Worm (Caenorhabditis elegans) whole organism, L4 larva: ENCODE measurements around the gene C55C3.6.

Experiments
- F37D6.2 ChIP-seq: sonication (generic microtip); optimal IDR thresholded peaks from 2 replicates; lab custom pipeline; 2016; ENCODE audit warnings: mild to moderate bottlenecking, missing genetic modification characterization, missing compliant biosample characterization
- T20F7.1 ChIP-seq: fragments of 200-800 bp; sonication (Bioruptor generic); optimal IDR thresholded peaks from 2 replicates; lab custom pipeline; 2018; ENCODE audit warnings: mild to moderate bottlenecking, missing genetic modification characterization, missing compliant biosample characterization
- T26A8.4 ChIP-seq: fragments of 200-800 bp; sonication (Bioruptor generic); IDR thresholded peaks from 2 replicates; pipeline ENCODE4 v1.3.6; 2022; ENCODE audit warnings: missing genetic modification characterization, missing compliant biosample characterization
- Y48G9A.11 ChIP-seq: fragments of 200-800 bp; sonication (Bioruptor generic); IDR thresholded peaks from 2 replicates; pipeline ENCODE4 v1.3.6; 2022; ENCODE audit warnings: missing genetic modification reagents, missing genetic modification characterization, missing compliant biosample characterization
- Y5F2A.4 ChIP-seq: fragments of 200-800 bp; sonication (Bioruptor generic); optimal IDR thresholded peaks from 2 replicates; lab custom pipeline; 2018; ENCODE audit warnings: mild to moderate bottlenecking, missing genetic modification characterization, missing compliant biosample characterization
- aly-2 ChIP-seq: sonication (generic microtip); optimal IDR thresholded peaks from 2 replicates; lab custom pipeline; 2018; ENCODE audit warnings: missing biosample characterization, missing genetic modification characterization
- arid-1 ChIP-seq: fragments of 200-800 bp; sonication (Bioruptor generic); conservative IDR thresholded peaks from 2 replicates; pipeline ENCODE4 v1.3.6; 2022; ENCODE audit warnings: missing genetic modification reagents, missing genetic modification characterization, missing compliant biosample characterization
- ceh-82 ChIP-seq: sonication (generic microtip); optimal IDR thresholded peaks from 2 replicates; lab custom pipeline; 2017; ENCODE audit warnings: missing biosample characterization, missing genetic modification characterization
- ces-1 ChIP-seq: fragments of 150-350 bp; sonication (generic microtip); optimal IDR thresholded peaks from 4 replicates; lab custom pipeline; 2014; ENCODE audit warnings: missing biosample characterization, missing genetic modification reagents, missing genetic modification characterization
- cey-2 ChIP-seq: sonication (generic microtip); optimal IDR thresholded peaks from 3 replicates; lab custom pipeline; 2017; ENCODE audit warnings: missing genetic modification characterization, mild to moderate bottlenecking, missing compliant biosample characterization, antibody characterized with exemption, borderline replicate concordance; ENCODE audit not compliant: insufficient read depth
- daf-12 ChIP-seq: fragments of 150-350 bp; optimal IDR thresholded peaks from 2 replicates; lab custom pipeline; 2014; ENCODE audit warnings: missing biosample characterization, missing genetic modification reagents, missing genetic modification characterization
- daf-16 ChIP-seq, 3 experiments: sonication (generic microtip); optimal IDR thresholded peaks; 2 replicates each; lab custom pipeline; 2016 to 2017; ENCODE audit warnings: missing genetic modification characterization in 3 of 3, missing genetic modification reagents in 3 of 3, mild to moderate bottlenecking in 2 of 3, missing compliant biosample characterization in 2 of 3, missing biosample characterization in 1 of 3, moderate library complexity in 1 of 3
- daf-19 ChIP-seq: fragments of 200-800 bp; sonication (Bioruptor generic); conservative IDR thresholded peaks from 2 replicates; pipeline ENCODE4 v1.3.6; 2022; ENCODE audit warnings: missing genetic modification characterization, missing compliant biosample characterization
- dmd-6 ChIP-seq: fragments of 200-800 bp; sonication (Bioruptor generic); IDR thresholded peaks from 2 replicates; pipeline ENCODE4 v1.3.6; 2022; ENCODE audit warnings: missing genetic modification reagents, missing genetic modification characterization, missing compliant biosample characterization
- dmd-8 ChIP-seq: fragments of 200-800 bp; sonication (Bioruptor generic); IDR thresholded peaks from 2 replicates; pipeline ENCODE4 v1.3.6; 2022; ENCODE audit warnings: missing genetic modification characterization, missing compliant biosample characterization
- dpl-1 ChIP-seq: fragments of 150-350 bp; optimal IDR thresholded peaks from 2 replicates; lab custom pipeline; 2014; ENCODE audit warnings: missing biosample characterization, missing genetic modification reagents, missing genetic modification characterization
- dve-1 ChIP-seq: sonication (generic microtip); optimal IDR thresholded peaks from 2 replicates; lab custom pipeline; 2017; ENCODE audit warnings: antibody characterized with exemption, mild to moderate bottlenecking, missing genetic modification characterization, missing compliant biosample characterization; ENCODE audit not compliant: insufficient read depth
- fos-1 ChIP-seq: fragments of 150-350 bp; optimal IDR thresholded peaks from 2 replicates; lab custom pipeline; 2014; ENCODE audit warnings: missing biosample characterization, missing genetic modification characterization
- gei-8 ChIP-seq: fragments of 200-800 bp; sonication (Bioruptor generic); optimal IDR thresholded peaks from 2 replicates; lab custom pipeline; 2018; ENCODE audit warnings: mild to moderate bottlenecking, missing genetic modification characterization, missing compliant biosample characterization
- hlh-11 ChIP-seq: fragments of 200-800 bp; sonication (Bioruptor generic); optimal IDR thresholded peaks from 2 replicates; lab custom pipeline; 2018; ENCODE audit warnings: mild to moderate bottlenecking, missing genetic modification characterization, missing compliant biosample characterization
- hlh-30 ChIP-seq: sonication (generic microtip); optimal IDR thresholded peaks from 2 replicates; lab custom pipeline; 2017; ENCODE audit warnings: antibody characterized with exemption, mild to moderate bottlenecking, missing genetic modification characterization, missing compliant biosample characterization; ENCODE audit not compliant: insufficient read depth
- lin-1 ChIP-seq: fragments of 200-800 bp; sonication (Bioruptor generic); IDR thresholded peaks from 2 replicates; pipeline ENCODE4 v1.3.6; 2022; ENCODE audit warnings: missing genetic modification reagents, missing genetic modification characterization, missing compliant biosample characterization
- lin-13 ChIP-seq: fragments of 150-350 bp; optimal IDR thresholded peaks from 2 replicates; lab custom pipeline; 2014; ENCODE audit warnings: missing biosample characterization, missing genetic modification reagents, missing genetic modification characterization
- lin-38 ChIP-seq: fragments of 200-800 bp; sonication (Bioruptor generic); IDR thresholded peaks from 2 replicates; pipeline ENCODE4 v1.3.6; 2022; ENCODE audit warnings: missing genetic modification reagents, missing genetic modification characterization, missing compliant biosample characterization
- lsy-2 ChIP-seq, 2 experiments: fragments of 150-350 bp in 1 of 2; sonication (generic microtip) in 1 of 2; optimal IDR thresholded peaks; 2 replicates each; lab custom pipeline; 2014 to 2017; ENCODE audit warnings: missing biosample characterization in 2 of 2, missing genetic modification characterization in 2 of 2
- madf-5 ChIP-seq, 2 experiments: fragments of 200-800 bp; sonication (Bioruptor generic); IDR thresholded peaks; 2 replicates each; pipeline ENCODE4 v1.3.6; 2022; ENCODE audit warnings: missing compliant biosample characterization in 2 of 2, missing genetic modification characterization in 2 of 2
- mdt-29 ChIP-seq: fragments of 200-800 bp; sonication (Bioruptor generic); IDR thresholded peaks from 2 replicates; pipeline ENCODE4 v1.3.6; 2022; ENCODE audit warnings: missing genetic modification reagents, missing genetic modification characterization, missing compliant biosample characterization
- mes-2 ChIP-seq: sonication (generic microtip); optimal IDR thresholded peaks from 2 replicates; lab custom pipeline; 2016; ENCODE audit warnings: missing genotype, mild to moderate bottlenecking, missing genetic modification characterization, missing compliant biosample characterization; ENCODE audit not compliant: poor library complexity, severe bottlenecking
- mxl-2 ChIP-seq: fragments of 200-800 bp; sonication (Bioruptor generic); conservative IDR thresholded peaks from 2 replicates; pipeline ENCODE4 v1.3.6; 2022; ENCODE audit warnings: missing genetic modification reagents, missing genetic modification characterization, missing compliant biosample characterization
- nhr-102 ChIP-seq: sonication (generic microtip); optimal IDR thresholded peaks from 2 replicates; lab custom pipeline; 2016; ENCODE audit warnings: mild to moderate bottlenecking, missing genetic modification characterization, moderate library complexity, missing compliant biosample characterization
- nhr-11 ChIP-seq: fragments of 150-350 bp; optimal IDR thresholded peaks from 2 replicates; lab custom pipeline; 2014; ENCODE audit warnings: missing biosample characterization, missing genetic modification characterization
- nhr-25 ChIP-seq: sonication (generic microtip); optimal IDR thresholded peaks from 2 replicates; lab custom pipeline; 2017; ENCODE audit warnings: missing genetic modification characterization, mild to moderate bottlenecking, missing compliant biosample characterization, antibody characterized with exemption, moderate library complexity, borderline replicate concordance; ENCODE audit not compliant: insufficient read depth
- nhr-28 ChIP-seq: fragments of 150-350 bp; optimal IDR thresholded peaks from 2 replicates; lab custom pipeline; 2014; ENCODE audit warnings: missing biosample characterization, missing genetic modification characterization
- nhr-41 ChIP-seq: fragments of 200-800 bp; sonication (Bioruptor generic); IDR thresholded peaks from 2 replicates; pipeline ENCODE4 v1.3.6; 2022; ENCODE audit warnings: missing genetic modification reagents, missing genetic modification characterization, missing compliant biosample characterization
- nhr-42 ChIP-seq: fragments of 200-800 bp; sonication (Bioruptor generic); IDR thresholded peaks from 2 replicates; pipeline ENCODE4 v1.3.6; 2022; ENCODE audit warnings: missing genetic modification characterization, missing compliant biosample characterization
- nhr-77 ChIP-seq: fragments of 150-350 bp; optimal IDR thresholded peaks from 2 replicates; lab custom pipeline; 2014; ENCODE audit warnings: missing biosample characterization, missing genetic modification characterization
- pqm-1 ChIP-seq: sonication (generic microtip); optimal IDR thresholded peaks from 2 replicates; lab custom pipeline; 2017; ENCODE audit warnings: missing biosample characterization, missing genetic modification characterization
- snpc-1.2 ChIP-seq: fragments of 200-800 bp; sonication (Bioruptor generic); IDR thresholded peaks from 2 replicates; pipeline ENCODE4 v1.3.6; 2022; ENCODE audit warnings: missing genetic modification reagents, missing genetic modification characterization, missing compliant biosample characterization
- spr-3 ChIP-seq: fragments of 200-800 bp; sonication (Bioruptor generic); optimal IDR thresholded peaks from 2 replicates; lab custom pipeline; 2018; ENCODE audit warnings: mild to moderate bottlenecking, missing genetic modification characterization, missing compliant biosample characterization
- tag-97 ChIP-seq: fragments of 200-800 bp; sonication (Bioruptor generic); IDR thresholded peaks from 2 replicates; pipeline ENCODE4 v1.3.6; 2022; ENCODE audit warnings: missing genetic modification characterization, missing compliant biosample characterization
- unc-130 ChIP-seq: sonication (generic microtip); optimal IDR thresholded peaks from 2 replicates; lab custom pipeline; 2016; ENCODE audit warnings: missing genetic modification reagents, missing genetic modification characterization, missing compliant biosample characterization
- unc-39 ChIP-seq: sonication (generic microtip); optimal IDR thresholded peaks from 2 replicates; lab custom pipeline; 2017; ENCODE audit warnings: missing biosample characterization, missing genetic modification characterization
- vab-7 ChIP-seq: fragments of 200-800 bp; sonication (Bioruptor generic); IDR thresholded peaks from 2 replicates; pipeline ENCODE4 v1.3.6; 2022; ENCODE audit warnings: missing genetic modification reagents, missing genetic modification characterization, missing compliant biosample characterization
- zag-1 ChIP-seq: fragments of 150-350 bp; optimal IDR thresholded peaks from 2 replicates; lab custom pipeline; 2014; ENCODE audit warnings: missing biosample characterization, missing genetic modification characterization
- zip-11 ChIP-seq: fragments of 200-800 bp; sonication (Bioruptor generic); IDR thresholded peaks from 2 replicates; pipeline ENCODE4 v1.3.6; 2022; ENCODE audit warnings: missing genetic modification characterization, missing compliant biosample characterization
- zip-2 ChIP-seq: fragments of 150-350 bp; optimal IDR thresholded peaks from 2 replicates; lab custom pipeline; 2014; ENCODE audit warnings: missing biosample characterization, missing genetic modification characterization

C55C3.6 gene

ce11 chrIV:5666115-5667028, 16.6 kb upstream of the C55C3.6 start:
- TF ChIP-seq pqm-1 (peak; percentile 15), snpc-1.2 (GFP tag; lab: Robert Waterston, UW) (peak; percentile 87), dmd-6 (GFP tag; lab: Robert Waterston, UW) (peak; percentile 84), Y48G9A.11 (peak; percentile 98), zip-2 (tag; lab: Kevin White, UChicago) (peak; percentile 1), hlh-11 (tag; lab: Kevin White, UChicago) (peak; percentile 73), daf-16 (GFP tag; optimal IDR thresholded peaks at IDR 0.05; lab: Kevin White, UChicago) (peak in 1 of 2 experiments; percentile 82), daf-16 (tag; optimal IDR thresholded peaks at IDR 0.05; lab: Kevin White, UChicago) (peak; percentile 79), unc-39 (no peak), vab-7 (GFP tag; lab: Robert Waterston, UW) (no peak), T20F7.1 (GFP tag; lab: Kevin White, UChicago) (no peak), gei-8 (GFP tag; lab: Kevin White, UChicago) (no peak), unc-130 (GFP tag; lab: Kevin White, UChicago) (no peak), nhr-28 (peak; percentile 29), cey-2 (tag; lab: Kevin White, UChicago) (no peak), dpl-1 (GFP tag; lab: Kevin White, UChicago) (no peak), lin-13 (GFP tag; lab: Kevin White, UChicago) (peak; percentile 17), ceh-82 (tag; lab: Kevin White, UChicago) (no peak), lin-1 (GFP tag; lab: Robert Waterston, UW) (0 out of 2 replicates have a peak, but pooled peaks have one; percentile 14), ces-1 (GFP tag; lab: Kevin White, UChicago) (no peak), dve-1 (tag; lab: Kevin White, UChicago) (peak; percentile 93), hlh-30 (peak; percentile 58)

DNA sequence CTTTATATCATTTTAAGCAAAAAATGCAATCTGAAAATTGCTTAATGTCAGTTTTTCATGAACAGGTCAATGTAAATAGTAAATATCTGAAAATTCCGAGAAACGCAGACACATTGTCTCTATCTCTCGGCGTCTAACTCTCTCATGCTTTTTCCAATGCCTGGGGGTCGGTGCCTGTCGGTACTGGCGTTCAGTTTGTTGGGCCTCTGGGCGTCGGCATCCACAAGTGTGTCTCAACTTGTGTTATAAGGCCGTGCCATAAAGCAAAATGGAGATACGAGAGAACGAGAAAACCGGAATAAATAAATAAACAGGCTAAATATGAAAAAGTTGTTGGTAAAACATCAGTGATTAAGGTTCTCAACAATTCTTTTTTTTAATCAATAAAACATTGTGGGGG, 15.8 kb upstream of the C55C3.6 start:
- TF ChIP-seq nhr-42 (GFP tag; lab: Robert Waterston, UW) (no peak), dmd-8 (no peak), nhr-25 (tag; lab: Kevin White, UChicago) (no peak), F37D6.2 (tag; lab: Kevin White, UChicago) (no peak), aly-2 (tag; lab: Kevin White, UChicago) (no peak), daf-19 (GFP tag; lab: Robert Waterston, UW) (no peak), arid-1 (GFP tag; lab: Robert Waterston, UW) (no peak), tag-97 (GFP tag; lab: Robert Waterston, UW) (no peak), nhr-41 (GFP tag; lab: Robert Waterston, UW) (no peak), fos-1 (tag; lab: Kevin White, UChicago) (no peak), lsy-2 (tag; optimal IDR thresholded peaks at IDR 0.05; lab: Kevin White, UChicago) (peak in 1 of 2 experiments; percentile 62), T26A8.4 (GFP tag; lab: Robert Waterston, UW) (no peak), hlh-30 (peak; percentile 45), mes-2 (tag; lab: Kevin White, UChicago) (no peak), lin-13 (GFP tag; lab: Kevin White, UChicago) (no peak), nhr-102 (tag; lab: Kevin White, UChicago) (no peak), dve-1 (tag; lab: Kevin White, UChicago) (peak; percentile 71), madf-5 (GFP tag; IDR thresholded peaks at IDR 0.05; lab: Robert Waterston, UW) (0 out of 4 replicates have a peak, but pooled peaks of 1 of the 2 experiments have one; percentile 16), mdt-29 (no peak), mxl-2 (GFP tag; lab: Robert Waterston, UW) (no peak), nhr-77 (tag; lab: Kevin White, UChicago) (peak; percentile 16), lin-38 (no peak), Y5F2A.4 (GFP tag; lab: Kevin White, UChicago) (no peak), daf-12 (tag; lab: Kevin White, UChicago) (no peak), nhr-11 (peak; percentile 43), zag-1 (tag; lab: Kevin White, UChicago) (no peak), zip-11 (GFP tag; lab: Robert Waterston, UW) (no peak), gei-8 (GFP tag; lab: Kevin White, UChicago) (no peak), zip-2 (tag; lab: Kevin White, UChicago) (no peak), spr-3 (GFP tag; lab: Kevin White, UChicago) (no peak)
